Worm (Caenorhabditis elegans) whole organism, mixed stage, embryonic: ENCODE measurements around the gene smcr-8.

ENCODE experiments used
- M03D4.4 ChIP-seq: sonication (generic microtip); optimal IDR thresholded peaks from 2 replicates; lab custom pipeline; 2017; ENCODE audit warnings: mild to moderate bottlenecking, missing genetic modification characterization, missing compliant biosample characterization
- bed-3 ChIP-seq: fragments of 200-800 bp; sonication (Bioruptor generic); optimal IDR thresholded peaks from 3 replicates; lab custom pipeline; 2018; ENCODE audit warnings: mild to moderate bottlenecking, missing genetic modification characterization, moderate library complexity, missing compliant biosample characterization
- blmp-1 ChIP-seq: fragments of 150-350 bp; optimal IDR thresholded peaks from 2 replicates; lab custom pipeline; 2014; ENCODE audit warnings: missing biosample characterization, missing genetic modification characterization
- ceh-39 ChIP-seq: fragments of 150-350 bp; optimal IDR thresholded peaks from 2 replicates; lab custom pipeline; 2014; ENCODE audit warnings: missing biosample characterization, missing genetic modification characterization
- ceh-43 ChIP-seq: fragments of 200-800 bp; sonication (Bioruptor generic); optimal IDR thresholded peaks from 2 replicates; lab custom pipeline; 2018; ENCODE audit warnings: mild to moderate bottlenecking, missing genetic modification characterization, moderate library complexity, missing compliant biosample characterization
- ceh-83 ChIP-seq: fragments of 200-800 bp; sonication (Bioruptor generic); optimal IDR thresholded peaks from 2 replicates; lab custom pipeline; 2018; ENCODE audit warnings: mild to moderate bottlenecking, missing genetic modification characterization, missing compliant biosample characterization
- ces-1 ChIP-seq: fragments of 150-350 bp; optimal IDR thresholded peaks from 2 replicates; lab custom pipeline; 2014; ENCODE audit warnings: missing biosample characterization, missing genetic modification reagents, missing genetic modification characterization
- cnd-1 ChIP-seq: fragments of 200-800 bp; sonication (Bioruptor generic); optimal IDR thresholded peaks from 2 replicates; lab custom pipeline; 2018; ENCODE audit warnings: mild to moderate bottlenecking, missing genetic modification characterization, missing compliant biosample characterization
- drap-1 ChIP-seq: fragments of 200-800 bp; sonication (Bioruptor generic); optimal IDR thresholded peaks from 3 replicates; lab custom pipeline; 2018; ENCODE audit warnings: mild to moderate bottlenecking, missing genetic modification characterization, missing compliant biosample characterization
- elt-3 ChIP-seq: fragments of 150-350 bp; optimal IDR thresholded peaks from 2 replicates; lab custom pipeline; 2014; ENCODE audit warnings: missing biosample characterization, missing genetic modification characterization
- flh-1 ChIP-seq: fragments of 200-800 bp; sonication (Bioruptor generic); optimal IDR thresholded peaks from 2 replicates; lab custom pipeline; 2018; ENCODE audit warnings: mild to moderate bottlenecking, missing genetic modification characterization, moderate library complexity, missing compliant biosample characterization
- ham-2 ChIP-seq: fragments of 200-800 bp; sonication (Bioruptor generic); optimal IDR thresholded peaks from 2 replicates; lab custom pipeline; 2018; ENCODE audit warnings: mild to moderate bottlenecking, missing genetic modification characterization, missing compliant biosample characterization
- hlh-1 ChIP-seq: fragments of 150-350 bp; optimal IDR thresholded peaks from 2 replicates; lab custom pipeline; 2014; ENCODE audit warnings: missing biosample characterization, missing genetic modification reagents, missing genetic modification characterization
- lin-13 ChIP-seq: fragments of 150-350 bp; optimal IDR thresholded peaks from 2 replicates; lab custom pipeline; 2014; ENCODE audit warnings: missing biosample characterization, missing genetic modification characterization
- lin-32 ChIP-seq: fragments of 200-800 bp; sonication (Bioruptor generic); optimal IDR thresholded peaks from 2 replicates; lab custom pipeline; 2018; ENCODE audit warnings: mild to moderate bottlenecking, missing genetic modification characterization, missing compliant biosample characterization
- lsy-2 ChIP-seq: fragments of 150-350 bp; optimal IDR thresholded peaks from 2 replicates; lab custom pipeline; 2014; ENCODE audit warnings: missing biosample characterization, missing genetic modification characterization
- mab-5 ChIP-seq: fragments of 150-350 bp; optimal IDR thresholded peaks from 2 replicates; lab custom pipeline; 2014; ENCODE audit warnings: missing biosample characterization, missing genetic modification characterization
- mep-1 ChIP-seq: fragments of 150-350 bp; optimal IDR thresholded peaks from 2 replicates; lab custom pipeline; 2017; ENCODE audit warnings: missing biosample characterization, missing genetic modification reagents, missing genetic modification characterization, inconsistent platforms
- mls-2 ChIP-seq: sonication (generic microtip); optimal IDR thresholded peaks from 2 replicates; lab custom pipeline; 2016; ENCODE audit warnings: mild to moderate bottlenecking, missing genetic modification characterization, moderate library complexity, missing compliant biosample characterization
- nhr-12 ChIP-seq: fragments of 150-350 bp; optimal IDR thresholded peaks from 2 replicates; lab custom pipeline; 2014; ENCODE audit warnings: missing biosample characterization, missing genetic modification characterization
- nhr-2 ChIP-seq: fragments of 150-350 bp; optimal IDR thresholded peaks from 2 replicates; lab custom pipeline; 2014; ENCODE audit warnings: missing biosample characterization, missing genetic modification characterization
- nhr-237 ChIP-seq: fragments of 150-350 bp; optimal IDR thresholded peaks from 2 replicates; lab custom pipeline; 2014; ENCODE audit warnings: missing biosample characterization, missing genetic modification characterization
- nhr-76 ChIP-seq: sonication (generic microtip); optimal IDR thresholded peaks from 2 replicates; lab custom pipeline; 2017; ENCODE audit warnings: missing biosample characterization, missing genetic modification characterization
- pha-4 ChIP-seq: fragments of 150-350 bp; optimal IDR thresholded peaks from 2 replicates; lab custom pipeline; 2018; ENCODE audit warnings: missing biosample characterization, missing genetic modification reagents, missing genetic modification characterization
- snpc-4 ChIP-seq: fragments of 150-350 bp; optimal IDR thresholded peaks from 2 replicates; lab custom pipeline; 2014; ENCODE audit warnings: missing biosample characterization, missing genetic modification characterization
- sptf-1 ChIP-seq: sonication (generic microtip); optimal IDR thresholded peaks from 2 replicates; lab custom pipeline; 2017; ENCODE audit warnings: mild to moderate bottlenecking, missing genetic modification characterization, moderate library complexity, missing compliant biosample characterization
- tbx-8 ChIP-seq: fragments of 200-800 bp; sonication (Bioruptor generic); optimal IDR thresholded peaks from 2 replicates; lab custom pipeline; 2018; ENCODE audit warnings: mild to moderate bottlenecking, missing genetic modification characterization, moderate library complexity, missing compliant biosample characterization
- unc-120 ChIP-seq: sonication (generic microtip); optimal IDR thresholded peaks from 2 replicates; lab custom pipeline; 2017; ENCODE audit warnings: missing genetic modification characterization, missing compliant biosample characterization; ENCODE audit not compliant: poor library complexity, severe bottlenecking
- unc-39 ChIP-seq: fragments of 150-350 bp; optimal IDR thresholded peaks from 2 replicates; lab custom pipeline; 2014; ENCODE audit warnings: missing biosample characterization, missing genetic modification characterization
- unc-62 ChIP-seq: fragments of 150-350 bp; optimal IDR thresholded peaks from 2 replicates; lab custom pipeline; 2014; ENCODE audit warnings: missing biosample characterization, missing genetic modification reagents, missing genetic modification characterization
- zip-8 ChIP-seq: fragments of 150-350 bp; optimal IDR thresholded peaks from 2 replicates; lab custom pipeline; 2014; ENCODE audit warnings: missing biosample characterization, missing genetic modification characterization
- ztf-11 ChIP-seq: fragments of 150-350 bp; optimal IDR thresholded peaks from 2 replicates; lab custom pipeline; 2014; ENCODE audit warnings: missing biosample characterization, missing genetic modification characterization

The smcr-8 gene

DNA sequence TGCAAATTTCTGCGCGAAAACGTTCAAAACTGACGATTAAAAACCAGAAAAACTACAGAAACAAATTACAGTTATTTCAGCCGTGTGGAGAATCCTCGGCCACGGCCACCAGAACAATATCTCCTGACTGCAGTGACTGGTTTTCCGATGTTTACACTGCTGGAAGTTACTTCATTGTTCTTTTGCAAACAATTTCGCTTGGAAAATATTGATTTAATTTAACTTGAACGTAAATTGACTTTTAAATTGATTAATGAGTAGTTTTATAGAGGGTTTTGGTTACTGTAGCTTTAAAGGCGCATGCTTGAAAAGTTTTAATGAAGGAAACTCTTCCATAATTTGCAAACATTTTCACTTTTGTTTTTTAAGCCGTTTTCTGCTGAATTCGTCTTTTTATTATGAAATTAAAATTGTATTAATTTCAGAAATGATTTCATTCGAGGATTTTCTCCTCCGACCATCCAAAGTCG is at the start of gene smcr-8:
Gene smcr-8, plus strand, starts transcription at position 420 of the 470 bp plus-strand sequence.
- TF ChIP-seq unc-120 (tag; lab: Kevin White, UChicago) (no peak), lsy-2 (tag; lab: Kevin White, UChicago) (no peak), ham-2 (no peak), elt-3 (no peak), mls-2 (tag; lab: Kevin White, UChicago) (no peak), ces-1 (no peak), lin-32 (GFP tag; lab: Kevin White, UChicago) (no peak), unc-62 (GFP tag; lab: Kevin White, UChicago) (no peak), drap-1 (no peak), ceh-39 (tag; lab: Kevin White, UChicago) (no peak), hlh-1 (tag; lab: Kevin White, UChicago) (no peak), cnd-1 (tag; lab: Kevin White, UChicago) (no peak), nhr-2 (no peak), ceh-43 (GFP tag; lab: Kevin White, UChicago) (no peak), sptf-1 (no peak), mep-1 (tag; lab: Kevin White, UChicago) (no peak), lin-13 (tag; lab: Kevin White, UChicago) (no peak), unc-39 (tag; lab: Kevin White, UChicago) (no peak), nhr-237 (tag; lab: Kevin White, UChicago) (no peak)

DNA sequence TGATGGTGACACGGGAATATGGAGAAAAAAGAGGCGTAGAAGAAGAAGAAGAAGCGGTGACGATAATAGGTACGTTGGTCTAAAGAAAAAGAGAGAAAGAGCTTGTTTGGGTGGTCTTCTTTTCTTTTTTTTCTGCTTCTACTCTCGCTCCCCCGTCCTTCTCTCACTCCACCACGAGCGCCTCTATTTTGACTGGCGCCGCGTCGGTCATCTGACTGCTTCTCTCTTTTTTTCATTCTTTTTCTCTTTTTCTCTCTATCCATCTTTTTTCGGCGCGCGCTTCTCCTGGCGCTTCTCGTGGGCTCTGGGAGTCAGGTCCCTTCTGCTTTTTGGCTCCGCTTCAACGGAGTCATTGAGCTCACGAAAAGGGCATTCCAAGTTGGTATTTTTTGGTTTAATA is 48.8 kb upstream of the smcr-8 start:
- TF ChIP-seq blmp-1 (tag; lab: Kevin White, UChicago) (no peak), ham-2 (no peak), snpc-4 (tag; lab: Kevin White, UChicago) (no peak)

DNA sequence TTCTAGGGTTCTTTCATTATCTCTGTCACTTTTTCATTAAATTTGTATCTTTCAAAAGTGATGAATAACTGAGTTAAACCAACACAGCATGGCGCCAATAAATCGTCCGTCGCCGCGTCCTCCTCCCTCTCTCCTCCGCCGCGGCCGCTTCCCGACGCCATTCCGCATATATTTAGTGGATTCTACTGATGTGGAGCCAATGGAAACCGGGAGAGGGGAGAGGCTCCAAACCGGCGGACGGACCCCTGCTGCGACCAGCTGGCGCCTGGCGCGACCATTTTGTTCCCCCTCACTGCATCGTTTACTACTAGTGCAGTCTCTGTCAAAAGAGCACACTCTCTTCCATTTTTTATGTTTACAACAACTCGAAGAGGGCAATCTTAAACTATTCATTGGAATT is 48.0 kb upstream of the smcr-8 start:
- TF ChIP-seq ceh-83 (GFP tag; lab: Kevin White, UChicago) (no peak), elt-3 (no peak), nhr-76 (no peak), snpc-4 (tag; lab: Kevin White, UChicago) (no peak), bed-3 (GFP tag; lab: Kevin White, UChicago) (no peak), ces-1 (no peak)

DNA sequence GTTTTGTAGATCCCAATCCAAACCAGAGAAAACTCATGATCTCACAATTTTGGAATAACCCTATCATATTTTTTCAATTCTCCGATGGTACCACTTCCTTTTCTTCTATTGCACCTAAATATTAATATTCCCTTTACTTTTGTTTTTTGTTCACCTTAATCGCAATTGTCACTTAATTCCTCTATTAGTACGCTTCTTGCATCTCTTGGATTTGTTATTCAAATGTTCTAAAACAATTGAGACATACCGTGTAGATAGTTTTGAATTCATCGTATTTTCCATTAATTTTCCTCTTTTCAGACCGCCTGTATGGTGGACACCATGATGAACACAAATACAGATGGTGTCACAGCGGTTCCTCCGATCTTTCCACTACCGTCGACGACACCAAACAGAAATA is 47.4 kb upstream of the smcr-8 start, which contains the start of gene flh-2:
Gene flh-2, plus strand, starts transcription at position 301 of the 400 bp plus-strand sequence.
- TF ChIP-seq nhr-237 (tag; lab: Kevin White, UChicago) (no peak), M03D4.4 (tag; lab: Kevin White, UChicago) (no peak), ceh-39 (tag; lab: Kevin White, UChicago) (no peak), unc-62 (GFP tag; lab: Kevin White, UChicago) (no peak), ztf-11 (tag; lab: Kevin White, UChicago) (no peak), mep-1 (tag; lab: Kevin White, UChicago) (no peak), tbx-8 (no peak), ces-1 (no peak), blmp-1 (tag; lab: Kevin White, UChicago) (no peak), mls-2 (tag; lab: Kevin White, UChicago) (no peak), nhr-76 (no peak), ceh-83 (GFP tag; lab: Kevin White, UChicago) (no peak), unc-39 (tag; lab: Kevin White, UChicago) (no peak), nhr-12 (tag; lab: Kevin White, UChicago) (no peak), flh-1 (GFP tag; lab: Kevin White, UChicago) (no peak), zip-8 (tag; lab: Kevin White, UChicago) (no peak), mab-5 (tag; lab: Kevin White, UChicago) (no peak), drap-1 (no peak), bed-3 (GFP tag; lab: Kevin White, UChicago) (no peak), hlh-1 (tag; lab: Kevin White, UChicago) (no peak)

DNA sequence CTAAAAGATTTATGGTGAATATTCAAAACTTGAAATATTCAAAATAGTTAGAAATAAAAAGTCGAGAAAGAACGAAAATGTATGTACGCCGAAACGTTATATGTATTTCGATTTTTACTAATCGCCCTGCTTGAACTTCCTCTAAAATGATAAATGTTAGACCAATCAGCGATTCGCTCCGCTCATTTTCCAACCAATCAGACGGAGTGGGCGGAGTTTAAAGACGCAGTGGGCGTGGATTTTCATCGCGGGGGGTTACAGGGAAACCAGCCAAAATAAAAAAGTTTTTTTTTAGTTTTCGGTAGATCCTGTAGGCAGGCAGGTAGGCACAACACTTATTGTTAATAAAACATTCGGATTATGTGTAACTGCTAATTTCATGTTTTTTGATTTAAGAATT is 46.2 kb upstream of the smcr-8 start:
- TF ChIP-seq pha-4 (tag; lab: Kevin White, UChicago) (no peak), sptf-1 (no peak), lin-13 (tag; lab: Kevin White, UChicago) (no peak), drap-1 (no peak)
